Worm (Caenorhabditis elegans) whole organism, early embryonic: ENCODE results near the gene R09A8.9.

Experiments
- B0310.2 ChIP-seq: sonication (generic microtip); optimal IDR thresholded peaks from 2 replicates; lab custom pipeline; 2016; ENCODE audit warnings: mild to moderate bottlenecking, missing genetic modification characterization, missing compliant biosample characterization
- F13C5.2 ChIP-seq: sonication (generic microtip); optimal IDR thresholded peaks from 2 replicates; lab custom pipeline; 2017; ENCODE audit warnings: mild to moderate bottlenecking, missing genetic modification characterization, inconsistent platforms, missing compliant biosample characterization
- ets-7 ChIP-seq: sonication (generic microtip); optimal IDR thresholded peaks from 2 replicates; lab custom pipeline; 2016; ENCODE audit warnings: missing genotype, missing genetic modification characterization, missing compliant biosample characterization
- flt-1 ChIP-seq: fragments of 200-800 bp; sonication (Bioruptor generic); IDR thresholded peaks from 2 replicates; pipeline ENCODE4 v1.3.6; 2022; ENCODE audit warnings: missing genetic modification characterization, missing compliant biosample characterization
- hmg-4 ChIP-seq: fragments of 200-800 bp; sonication (Bioruptor generic); optimal IDR thresholded peaks from 2 replicates; lab custom pipeline; 2018; ENCODE audit warnings: mild to moderate bottlenecking, missing genetic modification characterization, missing compliant biosample characterization
- sea-1 ChIP-seq: fragments of 200-800 bp; sonication (Bioruptor generic); conservative IDR thresholded peaks from 2 replicates; pipeline ENCODE4 v1.3.6; 2022; ENCODE audit warnings: missing genetic modification characterization, missing compliant biosample characterization
- tbx-11 ChIP-seq: fragments of 200-800 bp; sonication (Bioruptor generic); IDR thresholded peaks from 2 replicates; pipeline ENCODE4 v1.3.6; 2022; ENCODE audit warnings: missing genetic modification characterization, missing compliant biosample characterization
- tra-4 ChIP-seq: sonication (generic microtip); optimal IDR thresholded peaks from 2 replicates; lab custom pipeline; 2017; ENCODE audit warnings: missing genetic modification characterization, missing compliant biosample characterization

ce11 chrX:12635010-12635409 lies 31.3 kb downstream of the R09A8.9 start:
- TF ChIP-seq flt-1 (GFP tag; lab: Robert Waterston, UW) (no peak), ets-7 (tag; lab: Kevin White, UChicago) (no peak), sea-1 (GFP tag; lab: Robert Waterston, UW) (no peak), tbx-11 (GFP tag; lab: Robert Waterston, UW) (no peak), F13C5.2 (tag; lab: Kevin White, UChicago) (no peak), hmg-4 (no peak), B0310.2 (tag; lab: Kevin White, UChicago) (no peak), tra-4 (no peak)
